Worm (Caenorhabditis elegans): Measurements from ENCODE around the gene ZK945.7.

- TF ChIP-seq nhr-232 (tag; optimal IDR thresholded peaks at IDR 0.05): no peak
- no peak for TF ChIP-seq ama-1 (optimal IDR thresholded peaks at IDR 0.05)
- TF ChIP-seq fkh-6 (tag; optimal IDR thresholded peaks at IDR 0.05): no peak
- no peak for TF ChIP-seq F13H6.1 (tag; optimal IDR thresholded peaks at IDR 0.05)
- TF ChIP-seq fkh-10 (GFP tag; optimal IDR thresholded peaks at IDR 0.05): no peak
- TF ChIP-seq pha-4 (tag; optimal IDR thresholded peaks at IDR 0.05): no peak
- TF ChIP-seq ceh-2 (tag; optimal IDR thresholded peaks at IDR 0.05): no peak
- TF ChIP-seq dmd-4 (tag; optimal IDR thresholded peaks at IDR 0.05; ENCODE audit: borderline replicate concordance): no peak
- TF ChIP-seq pqm-1 (tag; optimal IDR thresholded peaks at IDR 0.05): no peak
- TF ChIP-seq nhr-11 (tag; optimal IDR thresholded peaks at IDR 0.05): no peak
- TF ChIP-seq tbx-2 (tag; optimal IDR thresholded peaks at IDR 0.05): no peak
- TF ChIP-seq fax-1 (tag; optimal IDR thresholded peaks at IDR 0.05): no peak
Observed at ce11 chrII:10067817-10068216, 40.5 kb downstream of the ZK945.7 start, which contains the start of gene die-1.
